Fruit fly (Drosophila melanogaster): ENCODE results near the gene CG4098.

- TF ChIP-seq h (optimal IDR thresholded peaks at IDR 0.05) (no peak), psq (optimal IDR thresholded peaks at IDR 0.05) (no peak), Myc (optimal IDR thresholded peaks at IDR 0.05) (no peak), insv (optimal IDR thresholded peaks at IDR 0.05) (no peak)
Measured at dm6 chr3L:16586989-16587388, 22.2 kb downstream of the CG4098 start, which contains the start of the genes Syx8 and CG32163.
